Fruit fly (Drosophila melanogaster) whole organism, wandering third instar larva: ENCODE results near the gene CG43095.
A peak's percentile ranks its signal among the peaks of the same experiment; 100 is the strongest.

Source experiments
- Abd-B ChIP-seq: fragments of >200 bp; optimal IDR thresholded peaks from 2 replicates; lab custom pipeline; 2017; ENCODE audit warnings: missing biosample characterization, missing genetic modification characterization
- CG32264 ChIP-seq: fragments of 200-800 bp; sonication (Bioruptor generic); optimal IDR thresholded peaks from 2 replicates; lab custom pipeline; 2016; ENCODE audit warnings: missing biosample characterization, missing genetic modification characterization
- CG9705 ChIP-seq: fragments of 200-800 bp; sonication (Bioruptor generic); optimal IDR thresholded peaks from 2 replicates; lab custom pipeline; 2018; ENCODE audit warnings: missing biosample characterization, mild to moderate bottlenecking, missing genetic modification characterization
- Dfd ChIP-seq: fragments of >200 bp; optimal IDR thresholded peaks from 2 replicates; lab custom pipeline; 2017; ENCODE audit warnings: missing biosample characterization, missing genetic modification characterization
- Dif ChIP-seq: fragments of 200-275, 200-300 bp; sonication (Bioruptor generic); optimal IDR thresholded peaks from 2 replicates; lab custom pipeline; 2018; ENCODE audit warnings: missing biosample characterization, missing genetic modification characterization; ENCODE audit not compliant: partially characterized antibody
- GATAd ChIP-seq: sonication (Bioruptor generic); optimal IDR thresholded peaks from 2 replicates; lab custom pipeline; 2016; ENCODE audit warnings: missing biosample characterization, missing genetic modification characterization
- HLH106 ChIP-seq: fragments of 200-800 bp; optimal IDR thresholded peaks from 3 replicates; lab custom pipeline; 2019; ENCODE audit warnings: missing biosample characterization, mild to moderate bottlenecking, missing genetic modification characterization, moderate library complexity
- Hnf4 ChIP-seq: fragments of 200-800 bp; sonication (Bioruptor generic); optimal IDR thresholded peaks from 2 replicates; lab custom pipeline; 2016; ENCODE audit warnings: missing biosample characterization, mild to moderate bottlenecking, missing genetic modification characterization
- Hr83 ChIP-seq: fragments of 200-300 bp; sonication (Bioruptor generic); optimal IDR thresholded peaks from 2 replicates; lab custom pipeline; 2016; ENCODE audit warnings: missing biosample characterization, mild to moderate bottlenecking, missing genetic modification characterization, moderate library complexity; ENCODE audit not compliant: poor library complexity, severe bottlenecking
- Jra ChIP-seq: sonication (Bioruptor generic); optimal IDR thresholded peaks from 2 replicates; lab custom pipeline; 2016; ENCODE audit warnings: missing biosample characterization, missing genetic modification characterization
- Mio ChIP-seq: sonication (Bioruptor generic); optimal IDR thresholded peaks from 2 replicates; lab custom pipeline; 2016; ENCODE audit warnings: missing biosample characterization, missing genetic modification characterization
- Myc ChIP-seq: fragments of >200 bp; optimal IDR thresholded peaks from 2 replicates; lab custom pipeline; 2017
- OdsH ChIP-seq: fragments of 200-800 bp; sonication (Bioruptor generic); optimal IDR thresholded peaks from 2 replicates; lab custom pipeline; 2016; ENCODE audit warnings: missing biosample characterization, mild to moderate bottlenecking, missing genetic modification characterization
- Rel ChIP-seq, 2 experiments: fragments of 200-800 bp; sonication (Bioruptor generic) in 1 of 2; optimal IDR thresholded peaks; 2 replicates in 1 of 2; 3 replicates in 1 of 2; lab custom pipeline; 2016 to 2019; ENCODE audit warnings: mild to moderate bottlenecking in 2 of 2, missing biosample characterization in 2 of 2, missing genetic modification characterization in 2 of 2, moderate library complexity in 1 of 2
- Sp1 ChIP-seq: fragments of 200-800 bp; sonication (Bioruptor generic); optimal IDR thresholded peaks from 3 replicates; lab custom pipeline; 2019; ENCODE audit warnings: missing biosample characterization, mild to moderate bottlenecking, missing genetic modification characterization, moderate library complexity
- br ChIP-seq: fragments of 200-800 bp; sonication (Bioruptor generic); optimal IDR thresholded peaks from 2 replicates; lab custom pipeline; 2016; ENCODE audit warnings: missing biosample characterization, missing genetic modification characterization
- brk ChIP-seq: fragments of 200-800 bp; sonication (Bioruptor generic); optimal IDR thresholded peaks from 2 replicates; lab custom pipeline; 2016; ENCODE audit warnings: missing biosample characterization, mild to moderate bottlenecking, missing genetic modification characterization
- dl ChIP-seq, 2 experiments: fragments of 175-275, 200-275 bp in 1 of 2; fragments of 200-275 bp in 1 of 2; sonication (Bioruptor generic); optimal IDR thresholded peaks; lab custom pipeline; 2018; ENCODE audit warnings: mild to moderate bottlenecking in 2 of 2, missing biosample characterization in 2 of 2, missing genetic modification characterization in 2 of 2, moderate library complexity in 2 of 2; ENCODE audit not compliant: partially characterized antibody in 2 of 2, insufficient read depth in 1 of 2
- dmrt93B ChIP-seq: fragments of 200-800 bp; sonication (Bioruptor generic); optimal IDR thresholded peaks from 2 replicates; lab custom pipeline; 2018; ENCODE audit warnings: missing biosample characterization, mild to moderate bottlenecking, missing genetic modification characterization
- dsf ChIP-seq: sonication (Bioruptor generic); optimal IDR thresholded peaks from 2 replicates; lab custom pipeline; 2016; ENCODE audit warnings: missing biosample characterization, missing genetic modification characterization, borderline replicate concordance
- ey ChIP-seq: fragments of 200-800 bp; sonication (Bioruptor generic); optimal IDR thresholded peaks from 2 replicates; lab custom pipeline; 2016; ENCODE audit warnings: missing biosample characterization, missing genetic modification characterization
- foxo ChIP-seq, 2 experiments: fragments of 200-800 bp; sonication (Bioruptor generic); optimal IDR thresholded peaks; 2 replicates in 1 of 2; 3 replicates in 1 of 2; lab custom pipeline; 2016 to 2017; ENCODE audit warnings: missing biosample characterization in 2 of 2, missing genetic modification characterization in 2 of 2
- fru ChIP-seq: fragments of 200-800 bp; sonication (Bioruptor generic); optimal IDR thresholded peaks from 3 replicates; lab custom pipeline; 2016; ENCODE audit warnings: missing biosample characterization, mild to moderate bottlenecking, missing genetic modification characterization
- h ChIP-seq: fragments of 200-800 bp; sonication (Bioruptor generic); optimal IDR thresholded peaks from 3 replicates; lab custom pipeline; 2016; ENCODE audit warnings: missing biosample characterization, mild to moderate bottlenecking, missing genetic modification characterization
- jim ChIP-seq: fragments of 175-275, 200-325 bp; sonication (Bioruptor generic); optimal IDR thresholded peaks from 2 replicates; lab custom pipeline; 2016; ENCODE audit warnings: missing biosample characterization, mild to moderate bottlenecking, missing genetic modification characterization
- lola ChIP-seq: fragments of >200 bp; optimal IDR thresholded peaks from 2 replicates; lab custom pipeline; 2017; ENCODE audit warnings: missing biosample characterization, missing genetic modification characterization
- pan ChIP-seq: fragments of >200 bp; optimal IDR thresholded peaks from 2 replicates; lab custom pipeline; 2017
- psq ChIP-seq: fragments of 200-800 bp; sonication (Bioruptor generic); optimal IDR thresholded peaks from 3 replicates; lab custom pipeline; 2017; ENCODE audit warnings: missing biosample characterization, mild to moderate bottlenecking, missing genetic modification characterization, moderate library complexity
- rgr ChIP-seq: fragments of 200-800 bp; sonication (Bioruptor generic); optimal IDR thresholded peaks from 3 replicates; lab custom pipeline; 2016; ENCODE audit warnings: missing biosample characterization, mild to moderate bottlenecking, missing genetic modification characterization
- sage ChIP-seq: fragments of 200-800 bp; sonication (Bioruptor generic); optimal IDR thresholded peaks from 2 replicates; lab custom pipeline; 2016; ENCODE audit warnings: missing biosample characterization, mild to moderate bottlenecking, missing genetic modification characterization
- sv ChIP-seq: fragments of 200-800 bp; sonication (Bioruptor generic); optimal IDR thresholded peaks from 3 replicates; lab custom pipeline; 2016; ENCODE audit warnings: missing biosample characterization, missing genetic modification characterization
- woc ChIP-seq: sonication (Bioruptor generic); optimal IDR thresholded peaks from 2 replicates; lab custom pipeline; 2016; ENCODE audit warnings: missing biosample characterization, mild to moderate bottlenecking, missing genetic modification characterization

Gene CG43095

DNA sequence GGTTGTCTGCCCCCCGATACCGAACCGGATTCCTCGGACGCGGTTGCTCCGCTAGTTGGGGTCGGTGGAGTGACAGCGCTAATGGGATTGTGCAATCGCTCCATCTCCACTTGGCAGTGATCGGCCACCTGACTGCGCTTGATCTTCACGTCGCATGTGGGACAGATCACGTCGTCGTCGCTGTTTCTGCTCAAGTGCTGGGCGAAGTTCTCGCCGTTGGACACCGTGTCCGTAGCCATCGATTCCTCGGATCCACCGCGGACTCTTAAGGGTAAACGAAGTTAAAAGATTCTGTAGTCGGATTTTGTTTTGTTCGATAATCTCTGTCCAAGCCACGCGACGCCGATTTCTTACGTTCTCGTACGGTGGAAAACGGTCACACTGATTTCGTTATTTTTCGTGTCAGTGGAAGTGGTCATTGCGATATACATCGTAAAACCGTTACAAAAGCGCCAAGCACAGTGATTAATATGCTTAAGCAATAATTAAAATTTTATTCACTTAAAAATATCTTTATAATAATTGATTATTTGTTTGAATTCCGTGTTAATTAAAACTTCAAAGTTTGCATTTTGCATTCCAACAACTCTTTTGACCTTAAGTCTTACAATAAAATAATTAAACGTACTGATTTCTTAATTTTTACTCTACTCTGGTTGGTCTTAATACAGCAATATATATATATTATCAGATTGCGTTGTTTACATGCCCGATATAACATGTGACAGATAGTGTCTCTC, 45.4 kb downstream of the CG43095 start, which contains the start of gene RNF220:
Gene RNF220, minus strand, starts transcription at position 384 of the 740 bp plus-strand sequence.
- peak; percentile 15 for TF ChIP-seq fru
- peak; percentile 32 for TF ChIP-seq Myc (lab: Kevin White, UChicago)
- no peak for TF ChIP-seq Hnf4
- TF ChIP-seq dl (GFP tag; optimal IDR thresholded peaks at IDR 0.05; lab: Kevin White, UChicago; ENCODE audit: insufficient read depth in 1 of 2, partially characterized antibody in 2 of 2) = no peak
- TF ChIP-seq sage (GFP tag; lab: Kevin White, UChicago) = no peak
- no peak for TF ChIP-seq CG9705 (GFP tag; lab: Kevin White, UChicago)
- TF ChIP-seq psq (GFP tag; lab: Kevin White, UChicago) = no peak
- TF ChIP-seq HLH106 = peak; percentile 30
- no peak for TF ChIP-seq foxo (GFP tag; optimal IDR thresholded peaks at IDR 0.05; lab: Kevin White, UChicago)
- no peak for TF ChIP-seq OdsH (GFP tag; lab: Kevin White, UChicago)

DNA sequence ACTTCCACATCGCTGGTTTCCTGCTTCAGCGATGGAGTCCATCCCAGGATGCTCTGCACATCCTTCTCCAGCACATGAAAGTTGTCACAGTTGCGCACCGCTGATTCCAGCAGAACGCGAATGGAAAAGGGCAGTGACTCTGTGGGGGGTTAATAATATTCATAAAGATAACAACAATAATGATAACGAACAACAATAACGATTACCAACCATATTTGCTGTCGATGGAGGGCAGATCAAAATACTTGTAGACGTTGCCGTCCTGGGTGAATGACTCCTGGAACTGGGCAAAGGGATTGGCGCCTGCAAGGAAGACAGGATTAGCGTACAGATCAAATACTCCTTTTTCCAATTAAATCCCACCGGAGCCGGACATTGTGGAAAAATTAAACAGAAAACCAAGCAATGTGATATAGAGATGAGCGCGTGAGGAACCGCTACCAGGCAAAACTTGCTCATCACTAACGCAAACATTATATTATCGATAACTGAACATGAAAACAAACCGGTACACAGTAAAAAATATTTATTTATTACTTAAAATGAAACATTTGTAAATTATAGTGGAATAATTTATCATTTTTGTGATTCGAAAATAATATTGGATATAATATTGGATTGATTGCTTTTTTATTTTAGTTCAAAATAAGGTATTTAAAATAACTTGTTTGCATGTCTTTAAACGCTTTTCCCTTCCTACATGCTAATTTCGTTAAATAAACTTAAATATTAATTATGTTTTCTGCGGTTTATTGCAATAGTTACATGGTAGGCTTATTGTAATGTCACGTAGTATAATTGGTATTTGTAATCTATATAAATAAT, 47.2 kb downstream of the CG43095 start, which contains the start of gene Irp-1A:
Gene Irp-1A, minus strand, starts transcription at position 439 of the 825 bp plus-strand sequence.
- TF ChIP-seq Myc (lab: Kevin White, UChicago) (peak; percentile 26), ey (GFP tag; lab: Kevin White, UChicago) (peak; percentile 23), h (GFP tag; lab: Kevin White, UChicago) (peak; percentile 54), fru (peak; percentile 51), sage (GFP tag; lab: Kevin White, UChicago) (peak; percentile 9), Abd-B (GFP tag; lab: Kevin White, UChicago) (no peak), Dif (GFP tag; lab: Kevin White, UChicago) (no peak), Mio (GFP tag; lab: Kevin White, UChicago) (no peak), CG9705 (GFP tag; lab: Kevin White, UChicago) (peak; percentile 3), dmrt93B (GFP tag; lab: Kevin White, UChicago) (peak; percentile 3), pan (lab: Kevin White, UChicago) (no peak), rgr (GFP tag; lab: Kevin White, UChicago) (peak; percentile 72), GATAd (GFP tag; lab: Kevin White, UChicago) (no peak), OdsH (GFP tag; lab: Kevin White, UChicago) (peak; percentile 54), woc (GFP tag; lab: Kevin White, UChicago) (peak; percentile 63), Dfd (no peak), Sp1 (GFP tag; lab: Kevin White, UChicago) (peak; percentile 75), Hr83 (GFP tag; lab: Kevin White, UChicago) (peak; percentile 80), sv (peak; percentile 55), CG32264 (peak; percentile 27), foxo (GFP tag; optimal IDR thresholded peaks at IDR 0.05; lab: Kevin White, UChicago) (peak in 1 of 2 experiments; percentile 73), brk (GFP tag; lab: Kevin White, UChicago) (no peak), lola (no peak), dsf (peak; percentile 4), jim (no peak), br (GFP tag; lab: Kevin White, UChicago) (peak; percentile 16), HLH106 (peak; percentile 68), psq (GFP tag; lab: Kevin White, UChicago) (peak; percentile 62), Rel (GFP tag; optimal IDR thresholded peaks at IDR 0.05; lab: Kevin White, UChicago) (no peak), Rel (tag; optimal IDR thresholded peaks at IDR 0.05; lab: Kevin White, UChicago) (peak; percentile 37), Jra (GFP tag; lab: Kevin White, UChicago) (peak; percentile 40)
- TF ChIP-seq, all 38 proteins: peak for 21
